Fruit fly (Drosophila melanogaster): ENCODE data around the gene Nt5a.

Gene Nt5a

dm6 chr3L:1349942-1350923 is 43.0 kb upstream of the Nt5a start (continued):
- peak; percentile 77 for TF ChIP-seq MESR4 (GFP tag; optimal IDR thresholded peaks at IDR 0.05)
- TF ChIP-seq CrebB (tag; optimal IDR thresholded peaks at IDR 0.05): no peak
- TF ChIP-seq CG12071 (GFP tag; optimal IDR thresholded peaks at IDR 0.05): no peak
- TF ChIP-seq Vsx1 (GFP tag; optimal IDR thresholded peaks at IDR 0.05): no peak
- TF ChIP-seq E2f1 (GFP tag; IDR thresholded peaks at IDR 0.05): peak; percentile 37; the same call in 1 of the 2 replicates
- peak; percentile 97 for TF ChIP-seq CG11560 (tag; IDR thresholded peaks at IDR 0.05)
- TF ChIP-seq CG3995 (GFP tag; optimal IDR thresholded peaks at IDR 0.05): peak; percentile 81
- peak; percentile 4 for TF ChIP-seq CG3281 (GFP tag; optimal IDR thresholded peaks at IDR 0.05)
- peak; percentile 54 for TF ChIP-seq lilli (GFP tag; optimal IDR thresholded peaks at IDR 0.05)
- no peak for TF ChIP-seq gce (GFP tag; IDR thresholded peaks at IDR 0.05)
- no peak for TF ChIP-seq slou (GFP tag; optimal IDR thresholded peaks at IDR 0.05)
- peak; percentile 57 for TF ChIP-seq CG3847 (GFP tag; IDR thresholded peaks at IDR 0.05)
- TF ChIP-seq Chrac-16 (GFP tag; optimal IDR thresholded peaks at IDR 0.05): peak; percentile 15
- TF ChIP-seq CG3838 (GFP tag; optimal IDR thresholded peaks at IDR 0.05): no peak
- TF ChIP-seq Abd-B (GFP tag; optimal IDR thresholded peaks at IDR 0.05): no peak
- TF ChIP-seq CG4707 (GFP tag; optimal IDR thresholded peaks at IDR 0.05): no peak
- TF ChIP-seq pan (optimal IDR thresholded peaks at IDR 0.05): no peak
- TF ChIP-seq pan (GFP tag; optimal IDR thresholded peaks at IDR 0.05 in 1 of 2, IDR thresholded peaks at IDR 0.05 in 1 of 2): no peak
- TF ChIP-seq maf-S (GFP tag; optimal IDR thresholded peaks at IDR 0.05): peak; percentile 35
- TF ChIP-seq Sry-β (GFP tag; optimal IDR thresholded peaks at IDR 0.05): no peak
- TF ChIP-seq bigmax (GFP tag; optimal IDR thresholded peaks at IDR 0.05): no peak
- no peak for TF ChIP-seq CG3726 (GFP tag; IDR thresholded peaks at IDR 0.05)
- TF ChIP-seq run (tag; optimal IDR thresholded peaks at IDR 0.05): no peak
- TF ChIP-seq CG2875 (GFP tag; optimal IDR thresholded peaks at IDR 0.05): no peak
- peak; percentile 40 for TF ChIP-seq CG1602 (GFP tag; optimal IDR thresholded peaks at IDR 0.05)
- no peak for TF ChIP-seq repo (GFP tag; optimal IDR thresholded peaks at IDR 0.05)
- no peak for TF ChIP-seq Eip74EF (GFP tag; optimal IDR thresholded peaks at IDR 0.05)
- TF ChIP-seq knrl (GFP tag; IDR thresholded peaks at IDR 0.05; ENCODE audit: partially characterized antibody): peak; percentile 98
- peak; percentile 44 for TF ChIP-seq shn (GFP tag; optimal IDR thresholded peaks at IDR 0.05)
- TF ChIP-seq CG6689 (GFP tag; IDR thresholded peaks at IDR 0.05): peak; percentile 29; the same call in 1 of the 2 replicates
- peak; percentile 69 for TF ChIP-seq CoRest (tag; optimal IDR thresholded peaks at IDR 0.05)
- TF ChIP-seq dati (GFP tag; IDR thresholded peaks at IDR 0.05): no peak
- peak; percentile 11 to 25 for TF ChIP-seq Pdp1 (GFP tag; optimal IDR thresholded peaks at IDR 0.05)
- TF ChIP-seq chn (GFP tag; optimal IDR thresholded peaks at IDR 0.05): peak; percentile 18
- TF ChIP-seq inv (GFP tag; IDR thresholded peaks at IDR 0.05; ENCODE audit: partially characterized antibody): peak; percentile 99
- TF ChIP-seq ham (GFP tag; IDR thresholded peaks at IDR 0.05): no peak
- no peak for TF ChIP-seq fu2 (GFP tag; optimal IDR thresholded peaks at IDR 0.05)
- TF ChIP-seq CG17385 (GFP tag; optimal IDR thresholded peaks at IDR 0.05): no peak
- TF ChIP-seq gem (tag; optimal IDR thresholded peaks at IDR 0.05): peak; percentile 62
- no peak for TF ChIP-seq CG17568 (GFP tag; optimal IDR thresholded peaks at IDR 0.05)
- no peak for TF ChIP-seq CG6683 (GFP tag; optimal IDR thresholded peaks at IDR 0.05)
- TF ChIP-seq Mes4 (GFP tag; optimal IDR thresholded peaks at IDR 0.05): no peak
- no peak for TF ChIP-seq seq (GFP tag; IDR thresholded peaks at IDR 0.05)
- no peak for TF ChIP-seq usp (GFP tag; optimal IDR thresholded peaks at IDR 0.05)
- peak; percentile 45 for TF ChIP-seq Dek (tag; optimal IDR thresholded peaks at IDR 0.05)
- TF ChIP-seq H2.0 (GFP tag; IDR thresholded peaks at IDR 0.05): 0 out of 2 replicates have a peak, but pooled peaks have one; percentile 12
- peak; percentile 35 for TF ChIP-seq pum (GFP tag; optimal IDR thresholded peaks at IDR 0.05)
- TF ChIP-seq Aef1 (GFP tag; IDR thresholded peaks at IDR 0.05): no peak
- no peak for TF ChIP-seq nau (GFP tag; optimal IDR thresholded peaks at IDR 0.05)
